Fruit fly (Drosophila melanogaster) whole organism, prepupa: ENCODE measurements around the gene vir-1.
A peak's percentile ranks its signal among the peaks of the same experiment; 100 is the strongest.

ENCODE experiments used
- Blimp-1 ChIP-seq: fragments of 200-800 bp; sonication (Bioruptor generic); optimal IDR thresholded peaks from 3 replicates; lab custom pipeline; 2017; ENCODE audit warnings: missing biosample characterization, missing genetic modification characterization, mild to moderate bottlenecking, moderate library complexity, missing genetic modification reagents
- CG10631 ChIP-seq: fragments of 200-800 bp; sonication (Bioruptor generic); optimal IDR thresholded peaks from 2 replicates; lab custom pipeline; 2016; ENCODE audit warnings: missing biosample characterization, missing genetic modification characterization
- CG10669 ChIP-seq: fragments of 200-800 bp; sonication (Bioruptor generic); optimal IDR thresholded peaks from 3 replicates; lab custom pipeline; 2018; ENCODE audit warnings: missing biosample characterization, mild to moderate bottlenecking, missing genetic modification characterization, moderate library complexity
- CG11294 ChIP-seq: fragments of 200-800 bp; sonication (Bioruptor generic); IDR thresholded peaks from 2 replicates; pipeline ENCODE4 v1.3.6; 2022; ENCODE audit warnings: missing biosample characterization, missing genetic modification characterization
- CG11762 ChIP-seq: fragments of 200-800 bp; sonication (Bioruptor generic); optimal IDR thresholded peaks from 3 replicates; lab custom pipeline; 2016; ENCODE audit warnings: missing biosample characterization, missing genetic modification characterization; ENCODE audit not compliant: insufficient read depth
- CG11902 ChIP-seq: fragments of 200-800 bp; sonication (Bioruptor generic); optimal IDR thresholded peaks from 3 replicates; lab custom pipeline; 2016; ENCODE audit warnings: missing biosample characterization, missing genetic modification characterization
- CG15336 ChIP-seq: fragments of 200-800 bp; sonication (Bioruptor generic); IDR thresholded peaks from 2 replicates; pipeline ENCODE4 v1.3.6; 2022; ENCODE audit warnings: missing biosample characterization, missing genetic modification characterization
- CG1621 ChIP-seq: fragments of 200-800 bp; sonication (Bioruptor generic); optimal IDR thresholded peaks from 3 replicates; lab custom pipeline; 2018; ENCODE audit warnings: missing biosample characterization, mild to moderate bottlenecking, missing genetic modification characterization
- CG3032 ChIP-seq: fragments of 200-800 bp; optimal IDR thresholded peaks from 2 replicates; lab custom pipeline; 2019; ENCODE audit warnings: missing biosample characterization, mild to moderate bottlenecking, missing genetic modification characterization, moderate library complexity
- CG32006 ChIP-seq: fragments of 200-800 bp; sonication (Bioruptor generic); optimal IDR thresholded peaks from 3 replicates; lab custom pipeline; 2017; ENCODE audit warnings: missing biosample characterization, mild to moderate bottlenecking, missing genetic modification characterization
- CG34406 ChIP-seq: fragments of 200-800 bp; sonication (Bioruptor generic); optimal IDR thresholded peaks from 3 replicates; lab custom pipeline; 2016; ENCODE audit warnings: missing biosample characterization, missing genetic modification characterization
- CG6163 ChIP-seq: fragments of 200-800 bp; sonication (Bioruptor generic); IDR thresholded peaks from 3 replicates; pipeline ENCODE4 v1.3.6; 2022; ENCODE audit warnings: missing biosample characterization, missing genetic modification characterization
- CG6276 ChIP-seq: fragments of 200-800 bp; sonication (Bioruptor generic); optimal IDR thresholded peaks from 2 replicates; lab custom pipeline; 2017; ENCODE audit warnings: missing biosample characterization, mild to moderate bottlenecking, missing genetic modification characterization
- CG6792 ChIP-seq: fragments of 200-800 bp; sonication (Bioruptor generic); optimal IDR thresholded peaks from 3 replicates; lab custom pipeline; 2016; ENCODE audit warnings: missing biosample characterization, missing genetic modification characterization
- CG6808 ChIP-seq: fragments of 200-800 bp; sonication (Bioruptor generic); optimal IDR thresholded peaks from 3 replicates; lab custom pipeline; 2017; ENCODE audit warnings: missing biosample characterization, missing genetic modification characterization, mild to moderate bottlenecking, moderate library complexity, missing genetic modification reagents
- CG6854 ChIP-seq: fragments of 200-800 bp; sonication (Bioruptor generic); optimal IDR thresholded peaks from 2 replicates; lab custom pipeline; 2017; ENCODE audit warnings: missing biosample characterization, mild to moderate bottlenecking, missing genetic modification characterization
- CG7368 ChIP-seq: fragments of 200-800 bp; sonication (Bioruptor generic); optimal IDR thresholded peaks from 3 replicates; lab custom pipeline; 2016; ENCODE audit warnings: missing biosample characterization, missing genetic modification characterization
- CG8119 ChIP-seq: fragments of 200-800 bp; sonication (Bioruptor generic); IDR thresholded peaks from 3 replicates; pipeline ENCODE4 v1.3.6; 2022; ENCODE audit warnings: missing biosample characterization, missing genetic modification characterization
- CG8319 ChIP-seq: fragments of 200-800 bp; sonication (Bioruptor generic); optimal IDR thresholded peaks from 3 replicates; lab custom pipeline; 2016; ENCODE audit warnings: missing biosample characterization, missing genetic modification characterization
- CG8632 ChIP-seq: fragments of 200-800 bp; sonication (Bioruptor generic); optimal IDR thresholded peaks from 3 replicates; lab custom pipeline; 2016; ENCODE audit warnings: missing biosample characterization, missing genetic modification characterization
- CG9139 ChIP-seq: fragments of 200-800 bp; sonication (Bioruptor generic); optimal IDR thresholded peaks from 3 replicates; lab custom pipeline; 2017; ENCODE audit warnings: missing biosample characterization, mild to moderate bottlenecking, missing genetic modification characterization
- Eip75B ChIP-seq: fragments of 200-800 bp; sonication (Bioruptor generic); optimal IDR thresholded peaks from 3 replicates; lab custom pipeline; 2016; ENCODE audit warnings: missing biosample characterization, missing genetic modification characterization
- Eip78C ChIP-seq: fragments of 200-800 bp; sonication (Bioruptor generic); peaks from one replicate; lab custom pipeline; 2016; ENCODE audit warnings: missing biosample characterization, missing genetic modification characterization
- Eip93F ChIP-seq: fragments of 200-800 bp; sonication (Bioruptor generic); optimal IDR thresholded peaks from 2 replicates; lab custom pipeline; 2016; ENCODE audit warnings: missing biosample characterization, mild to moderate bottlenecking, missing genetic modification characterization
- Ets21C ChIP-seq: fragments of 200-800 bp; sonication (Bioruptor generic); optimal IDR thresholded peaks from 3 replicates; lab custom pipeline; 2016; ENCODE audit warnings: missing biosample characterization, missing genetic modification characterization
- Ets96B ChIP-seq: fragments of 200-800 bp; optimal IDR thresholded peaks from 2 replicates; lab custom pipeline; 2019; ENCODE audit warnings: missing biosample characterization, mild to moderate bottlenecking, missing genetic modification characterization, moderate library complexity
- Gug ChIP-seq: fragments of 200-800 bp; sonication (Bioruptor generic); IDR thresholded peaks from 2 replicates; pipeline ENCODE4 v1.3.6; 2022; ENCODE audit warnings: missing biosample characterization, missing genetic modification characterization
- Hr38 ChIP-seq: sonication (Bioruptor generic); optimal IDR thresholded peaks from 2 replicates; lab custom pipeline; 2016; ENCODE audit warnings: missing biosample characterization, missing genetic modification characterization
- Hr4 ChIP-seq: fragments of 200-800 bp; sonication (Bioruptor generic); optimal IDR thresholded peaks from 3 replicates; lab custom pipeline; 2016; ENCODE audit warnings: missing biosample characterization, missing genetic modification characterization
- Lpt ChIP-seq: fragments of 200-800 bp; sonication (Bioruptor generic); optimal IDR thresholded peaks from 3 replicates; lab custom pipeline; 2016; ENCODE audit warnings: missing biosample characterization, missing genetic modification characterization
- OdsH ChIP-seq: fragments of 200-800 bp; sonication (Bioruptor generic); optimal IDR thresholded peaks from 3 replicates; lab custom pipeline; 2016; ENCODE audit warnings: missing biosample characterization, missing genetic modification characterization
- Smox ChIP-seq: fragments of 200-800 bp; sonication (Bioruptor generic); optimal IDR thresholded peaks from 3 replicates; lab custom pipeline; 2016; ENCODE audit warnings: missing biosample characterization, missing genetic modification characterization
- Sox102F ChIP-seq: fragments of 200-800 bp; sonication (Bioruptor generic); optimal IDR thresholded peaks from 2 replicates; lab custom pipeline; 2016; ENCODE audit warnings: missing biosample characterization, mild to moderate bottlenecking, missing genetic modification characterization
- Sox14 ChIP-seq: fragments of 200-800 bp; sonication (Bioruptor generic); optimal IDR thresholded peaks from 3 replicates; lab custom pipeline; 2016; ENCODE audit warnings: missing biosample characterization, missing genetic modification characterization
- Sox15 ChIP-seq: fragments of 200-800 bp; sonication (Bioruptor generic); optimal IDR thresholded peaks from 3 replicates; lab custom pipeline; 2016; ENCODE audit warnings: missing biosample characterization, missing genetic modification characterization
- achi ChIP-seq: fragments of 200-800 bp; sonication (Bioruptor generic); optimal IDR thresholded peaks from 3 replicates; lab custom pipeline; 2016; ENCODE audit warnings: missing biosample characterization, missing genetic modification characterization
- acj6 ChIP-seq: fragments of 200-800 bp; sonication (Bioruptor generic); optimal IDR thresholded peaks from 3 replicates; lab custom pipeline; 2016; ENCODE audit warnings: missing biosample characterization, missing genetic modification characterization
- cyc ChIP-seq: fragments of 200-800 bp; sonication (Bioruptor generic); optimal IDR thresholded peaks from 3 replicates; lab custom pipeline; 2016; ENCODE audit warnings: missing biosample characterization, missing genetic modification characterization
- dsx ChIP-seq: fragments of 200-800 bp; optimal IDR thresholded peaks from 3 replicates; lab custom pipeline; 2019; ENCODE audit warnings: missing biosample characterization, mild to moderate bottlenecking, missing genetic modification characterization, moderate library complexity; ENCODE audit not compliant: poor library complexity, severe bottlenecking
- eg ChIP-seq: fragments of 200-800 bp; sonication (Bioruptor generic); IDR thresholded peaks from 3 replicates; pipeline ENCODE4 v1.3.6; 2022; ENCODE audit warnings: missing biosample characterization, missing genetic modification characterization
- esn ChIP-seq: fragments of 200-800 bp; sonication (Bioruptor generic); optimal IDR thresholded peaks from 2 replicates; lab custom pipeline; 2016; ENCODE audit warnings: missing biosample characterization, mild to moderate bottlenecking, missing genetic modification characterization, moderate library complexity
- fd59A ChIP-seq: fragments of 200-800 bp; sonication (Bioruptor generic); optimal IDR thresholded peaks from 2 replicates; lab custom pipeline; 2017; ENCODE audit warnings: missing biosample characterization, mild to moderate bottlenecking, missing genetic modification characterization, missing genetic modification reagents
- fd85E ChIP-seq: fragments of 200-800 bp; sonication (Bioruptor generic); optimal IDR thresholded peaks from 3 replicates; lab custom pipeline; 2016; ENCODE audit warnings: missing biosample characterization, missing genetic modification characterization
- fkh ChIP-seq: fragments of 200-800 bp; sonication (Bioruptor generic); optimal IDR thresholded peaks from 3 replicates; lab custom pipeline; 2017; ENCODE audit warnings: missing biosample characterization, mild to moderate bottlenecking, missing genetic modification characterization, moderate library complexity
- lz ChIP-seq: fragments of 200-800 bp; sonication (Bioruptor generic); optimal IDR thresholded peaks from 3 replicates; lab custom pipeline; 2016; ENCODE audit warnings: missing biosample characterization, missing genetic modification characterization
- net ChIP-seq: fragments of 200-800 bp; sonication (Bioruptor generic); optimal IDR thresholded peaks from 3 replicates; lab custom pipeline; 2016; ENCODE audit warnings: missing biosample characterization, missing genetic modification characterization
- pdm3 ChIP-seq: fragments of 200-800 bp; sonication (Bioruptor generic); optimal IDR thresholded peaks from 3 replicates; lab custom pipeline; 2016; ENCODE audit warnings: missing biosample characterization, missing genetic modification characterization
- svp ChIP-seq: fragments of 200-800 bp; sonication (Bioruptor generic); peaks from one replicate; lab custom pipeline; 2016; ENCODE audit warnings: missing biosample characterization, missing genetic modification characterization
- topi ChIP-seq: fragments of 200-800 bp; sonication (Bioruptor generic); optimal IDR thresholded peaks from 3 replicates; lab custom pipeline; 2016; ENCODE audit warnings: missing biosample characterization, missing genetic modification characterization
- vri ChIP-seq: fragments of 200-800 bp; sonication (Bioruptor generic); optimal IDR thresholded peaks from 3 replicates; lab custom pipeline; 2016; ENCODE audit warnings: missing biosample characterization, mild to moderate bottlenecking, missing genetic modification characterization

vir-1 gene

DNA sequence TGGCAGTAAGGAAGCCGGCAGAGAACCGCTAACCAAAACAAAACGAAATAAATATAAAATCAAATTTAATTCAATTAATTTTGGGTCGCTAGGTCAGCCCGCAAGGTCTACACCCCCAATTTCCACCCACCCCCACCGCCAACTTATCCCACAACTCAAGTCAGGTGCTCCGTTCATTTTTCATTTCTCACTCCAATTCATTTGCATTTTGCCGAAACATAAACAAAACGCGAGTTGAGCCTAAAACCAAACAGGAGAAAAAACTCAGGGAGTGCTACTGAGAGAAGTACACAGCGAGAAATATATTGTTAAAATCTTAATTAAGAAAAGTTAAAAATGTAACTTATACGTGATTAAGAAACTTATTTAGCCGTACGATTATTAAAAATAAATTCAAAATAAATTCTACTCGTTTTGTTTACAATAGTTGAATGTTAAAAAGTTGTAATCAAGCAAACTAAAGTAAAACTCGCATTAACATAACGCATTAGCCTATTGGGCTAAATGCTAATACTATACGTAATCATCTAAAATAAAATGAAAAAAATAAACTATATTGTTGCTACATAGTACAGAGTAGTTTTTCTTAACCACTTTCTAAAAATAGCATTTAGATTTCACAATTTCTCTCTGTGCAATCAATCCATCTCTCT, 7.6 kb downstream of the vir-1 start (continued):
- TF ChIP-seq Ets21C (GFP tag; lab: Kevin White, UChicago) (peak; percentile 1), CG6276 (GFP tag; lab: Kevin White, UChicago) (no peak), CG10669 (no peak), topi (GFP tag; lab: Kevin White, UChicago) (peak; percentile 50), Hr38 (no peak), Eip78C (GFP tag; lab: Kevin White, UChicago) (peak; percentile 74), CG3032 (tag; lab: Kevin White, UChicago) (no peak), vri (GFP tag; lab: Kevin White, UChicago) (no peak)

DNA sequence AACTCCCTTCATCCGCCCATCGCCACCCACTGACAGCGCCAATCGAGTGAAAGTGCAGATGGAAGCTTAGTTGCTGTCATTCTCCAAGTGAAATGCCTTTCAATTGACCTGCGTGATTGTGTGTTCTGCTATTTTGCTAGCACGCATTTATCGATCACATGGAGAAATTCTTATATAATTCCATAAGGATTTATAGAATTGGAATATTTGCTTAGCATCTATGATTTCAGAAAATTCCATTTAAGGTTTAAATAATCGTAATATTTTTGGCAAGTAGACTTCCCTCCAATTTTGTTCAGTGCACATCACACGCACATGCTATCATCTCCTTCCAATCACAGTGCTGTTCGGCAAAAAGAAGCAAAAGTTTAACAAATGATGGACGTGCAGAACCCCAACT, 9.3 kb downstream of the vir-1 start:
- no peak for TF ChIP-seq acj6
- TF ChIP-seq Ets96B: peak; percentile 16
- TF ChIP-seq Sox14 (GFP tag; lab: Kevin White, UChicago): no peak
- peak; percentile 44; the same call in 1 of the 2 replicates for TF ChIP-seq CG15336
- no peak for TF ChIP-seq CG9139 (GFP tag; lab: Kevin White, UChicago)
- TF ChIP-seq CG8632 (GFP tag; lab: Kevin White, UChicago): no peak
- TF ChIP-seq fkh (GFP tag; lab: Kevin White, UChicago): no peak
- TF ChIP-seq Eip75B: no peak
- no peak for TF ChIP-seq lz (GFP tag; lab: Kevin White, UChicago)
- TF ChIP-seq CG11762 (GFP tag; lab: Kevin White, UChicago): no peak
- TF ChIP-seq fd85E (GFP tag; lab: Kevin White, UChicago): no peak
- no peak for TF ChIP-seq CG1621 (tag; lab: Kevin White, UChicago)
- no peak for TF ChIP-seq fd59A (GFP tag; lab: Kevin White, UChicago)
- TF ChIP-seq achi (GFP tag; lab: Kevin White, UChicago): no peak
- TF ChIP-seq CG3032 (tag; lab: Kevin White, UChicago): no peak
- TF ChIP-seq CG10631 (GFP tag; lab: Kevin White, UChicago): peak; percentile 11
- TF ChIP-seq CG10669: peak; percentile 13
- TF ChIP-seq Sox15 (GFP tag; lab: Kevin White, UChicago): no peak
- TF ChIP-seq CG11902 (GFP tag; lab: Kevin White, UChicago): no peak
- TF ChIP-seq pdm3 (GFP tag; lab: Kevin White, UChicago): no peak
- no peak for TF ChIP-seq CG11294 (GFP tag; lab: Robert Waterston, UW)
- no peak for TF ChIP-seq CG6808 (GFP tag; lab: Kevin White, UChicago)
- TF ChIP-seq Blimp-1 (GFP tag; lab: Kevin White, UChicago): no peak
- TF ChIP-seq Hr4: peak; percentile 32
- TF ChIP-seq svp (GFP tag; lab: Kevin White, UChicago): peak; percentile 53
- TF ChIP-seq Smox: no peak
- TF ChIP-seq eg (GFP tag; lab: Robert Waterston, UW): peak; percentile 43; the same call in 1 of the 3 replicates
- no peak for TF ChIP-seq CG7368 (GFP tag; lab: Kevin White, UChicago)
- no peak for TF ChIP-seq Sox102F (GFP tag; lab: Kevin White, UChicago)
- no peak for TF ChIP-seq CG34406
- TF ChIP-seq CG8319 (GFP tag; lab: Kevin White, UChicago): no peak
- TF ChIP-seq CG6163: no peak
- no peak for TF ChIP-seq CG6854 (GFP tag; lab: Kevin White, UChicago)
- peak; percentile 7 for TF ChIP-seq esn (GFP tag; lab: Kevin White, UChicago)
- no peak for TF ChIP-seq Lpt (GFP tag; lab: Kevin White, UChicago)
- TF ChIP-seq Ets21C (GFP tag; lab: Kevin White, UChicago): no peak
- peak; percentile 39 for TF ChIP-seq CG32006 (GFP tag; lab: Kevin White, UChicago)
- TF ChIP-seq Gug (GFP tag; lab: Robert Waterston, UW): no peak
- no peak for TF ChIP-seq CG6792
- no peak for TF ChIP-seq Eip93F (GFP tag; lab: Kevin White, UChicago)
- no peak for TF ChIP-seq cyc (GFP tag; lab: Kevin White, UChicago)
- 0 out of 3 replicates have a peak, but pooled peaks have one; percentile 34 for TF ChIP-seq CG8119
- TF ChIP-seq OdsH (GFP tag; lab: Kevin White, UChicago): no peak
- TF ChIP-seq dsx: no peak
- TF ChIP-seq net (GFP tag; lab: Kevin White, UChicago): no peak
